Fruit fly (Drosophila melanogaster) whole organism, embryonic: ENCODE results near the gene MED19.

Source experiments
- CG10979 ChIP-seq: fragments of 200-800 bp; sonication (Bioruptor generic); optimal IDR thresholded peaks from 2 replicates; lab custom pipeline; 2018; ENCODE audit warnings: missing biosample characterization, mild to moderate bottlenecking, missing genetic modification characterization, moderate library complexity
- Dll ChIP-seq: fragments of 200-800 bp; sonication (Bioruptor generic); IDR thresholded peaks from 4 replicates; pipeline ENCODE4 v1.3.6; 2022; ENCODE audit warnings: missing biosample characterization, missing genetic modification characterization; ENCODE audit not compliant: partially characterized antibody
- ttk ChIP-seq: fragments of 200-800 bp; sonication (Bioruptor generic); IDR thresholded peaks from 2 replicates; pipeline ENCODE4 v2.1.2; 2022; ENCODE audit warnings: missing biosample characterization, missing genetic modification characterization

- TF ChIP-seq ttk (GFP tag; lab: Robert Waterston, UW), result no peak
- no peak for TF ChIP-seq Dll (GFP tag; lab: Robert Waterston, UW)
- no peak for TF ChIP-seq CG10979 (tag; lab: Kevin White, UChicago)
Measured at dm6 chr3L:17797494-17797893, 48.8 kb downstream of the MED19 start, which contains the start of gene CG42816.
